Worm (Caenorhabditis elegans): ENCODE data around the gene H05C05.4.

H05C05.4 gene

DNA sequence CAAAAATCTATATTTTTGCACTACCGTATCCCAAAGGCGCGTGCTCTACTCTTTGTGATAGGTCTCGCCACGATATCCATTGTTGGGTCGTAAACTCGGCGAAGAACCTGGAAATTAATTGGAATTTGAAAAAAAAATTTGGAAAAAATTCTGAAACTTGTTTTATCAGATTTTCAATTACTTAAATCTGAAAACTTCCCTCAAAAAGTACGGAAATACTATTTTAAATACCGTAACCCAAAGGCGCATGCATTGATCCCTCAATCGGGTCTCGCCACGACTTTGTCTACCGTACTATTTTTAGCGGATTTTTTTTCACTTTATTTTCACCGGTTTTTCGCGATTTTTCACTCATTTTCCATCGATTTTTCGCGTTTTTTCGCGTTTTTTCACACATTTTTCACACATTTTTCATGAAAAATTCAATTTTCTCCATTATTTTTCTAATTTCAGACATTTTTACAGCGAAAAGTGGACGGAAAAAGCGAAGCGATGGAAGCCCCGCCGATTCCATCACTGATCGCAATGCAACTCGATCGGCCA is 696 bp upstream of the H05C05.4 start, which contains the start of gene H05C05.1:
TSS of gene H05C05.1 (plus strand) at position 493 of the 543 bp plus-strand sequence.
- TF ChIP-seq ceh-82 (tag; optimal IDR thresholded peaks at IDR 0.05) (no peak), nhr-6 (tag; optimal IDR thresholded peaks at IDR 0.05) (no peak), nhr-12 (tag; optimal IDR thresholded peaks at IDR 0.05) (no peak), mbf-1 (tag; optimal IDR thresholded peaks at IDR 0.05) (no peak), unc-55 (GFP tag; optimal IDR thresholded peaks at IDR 0.05) (no peak)

DNA sequence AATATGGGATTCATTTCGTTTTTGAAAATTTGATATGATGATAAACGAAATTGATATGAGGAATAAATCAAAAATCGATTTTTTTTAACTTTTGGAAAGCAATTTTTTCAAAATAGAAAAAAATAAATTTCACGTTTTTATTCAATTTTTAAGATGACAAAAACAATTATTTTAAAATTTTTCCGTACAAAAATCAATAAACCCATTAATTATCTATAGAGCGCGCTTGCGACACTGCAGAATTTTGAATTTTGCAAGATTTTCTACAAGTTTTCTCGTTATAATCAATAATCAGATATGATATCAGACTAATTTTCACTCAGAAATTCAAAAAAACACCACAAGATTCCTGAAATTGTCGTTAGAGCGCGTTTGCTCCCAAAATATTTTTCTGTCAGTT is 2.0 kb downstream of the H05C05.4 start, which contains the start of gene R10F2.6:
TSS of gene R10F2.6 (minus strand) at position 101 of the 400 bp plus-strand sequence.
- TF ChIP-seq F13H6.1 (tag; optimal IDR thresholded peaks at IDR 0.05): no peak
- no peak for TF ChIP-seq ztf-1 (GFP tag; conservative IDR thresholded peaks at IDR 0.05)
- no peak for TF ChIP-seq lin-39 (tag; optimal IDR thresholded peaks at IDR 0.05)
- TF ChIP-seq unc-55 (GFP tag; optimal IDR thresholded peaks at IDR 0.05): no peak
- TF ChIP-seq snpc-4 (tag; optimal IDR thresholded peaks at IDR 0.05): no peak
- no peak for TF ChIP-seq ama-1 (optimal IDR thresholded peaks at IDR 0.05)
- TF ChIP-seq ztf-4 (tag; optimal IDR thresholded peaks at IDR 0.05): no peak
- TF ChIP-seq sma-3 (GFP tag; optimal IDR thresholded peaks at IDR 0.05): no peak
- TF ChIP-seq egl-27 (tag; optimal IDR thresholded peaks at IDR 0.05): no peak
- no peak for TF ChIP-seq nhr-237 (tag; optimal IDR thresholded peaks at IDR 0.05)
- no peak for TF ChIP-seq zag-1 (tag; optimal IDR thresholded peaks at IDR 0.05)
- no peak for TF ChIP-seq aly-2 (tag; optimal IDR thresholded peaks at IDR 0.05)
- no peak for TF ChIP-seq unc-39 (tag; optimal IDR thresholded peaks at IDR 0.05)
- TF ChIP-seq nhr-11 (tag; optimal IDR thresholded peaks at IDR 0.05): no peak
- TF ChIP-seq elt-1 (tag; optimal IDR thresholded peaks at IDR 0.05): no peak
- no peak for TF ChIP-seq alr-1 (tag; optimal IDR thresholded peaks at IDR 0.05)
- no peak for TF ChIP-seq lin-13 (GFP tag; optimal IDR thresholded peaks at IDR 0.05)
- no peak for TF ChIP-seq lsy-2 (tag; optimal IDR thresholded peaks at IDR 0.05)

DNA sequence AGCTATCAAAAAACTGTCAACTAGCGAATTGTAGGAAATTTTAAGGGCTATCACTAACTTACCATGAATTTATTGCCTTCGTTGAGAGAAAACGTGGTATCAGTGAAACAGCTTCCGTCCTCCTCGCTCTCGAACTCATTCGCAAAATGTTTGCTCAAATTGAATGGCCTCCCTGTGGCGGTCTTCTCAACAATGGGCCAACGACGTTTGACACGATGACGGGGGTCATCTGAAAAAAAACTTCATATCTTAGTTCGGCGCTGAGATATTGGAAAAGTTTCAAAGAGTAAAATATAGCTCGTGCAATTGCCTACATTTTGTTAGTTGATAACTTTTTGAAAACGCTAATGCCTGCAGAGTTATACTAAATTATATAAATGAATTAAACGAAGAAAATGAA is 4.4 kb downstream of the H05C05.4 start:
- TF ChIP-seq lin-13 (GFP tag; optimal IDR thresholded peaks at IDR 0.05): no peak
- TF ChIP-seq dmd-4 (tag; optimal IDR thresholded peaks at IDR 0.05): no peak
- TF ChIP-seq ztf-11 (tag; optimal IDR thresholded peaks at IDR 0.05): no peak
- no peak for TF ChIP-seq snpc-4 (tag; optimal IDR thresholded peaks at IDR 0.05)
- no peak for TF ChIP-seq blmp-1 (tag; optimal IDR thresholded peaks at IDR 0.05; ENCODE audit: insufficient read depth)
- TF ChIP-seq ztf-1 (GFP tag; conservative IDR thresholded peaks at IDR 0.05): no peak
- TF ChIP-seq elt-1 (tag; optimal IDR thresholded peaks at IDR 0.05): no peak
- TF ChIP-seq skn-1 (tag; optimal IDR thresholded peaks at IDR 0.05): no peak
- TF ChIP-seq nhr-10 (tag; optimal IDR thresholded peaks at IDR 0.05): no peak

DNA sequence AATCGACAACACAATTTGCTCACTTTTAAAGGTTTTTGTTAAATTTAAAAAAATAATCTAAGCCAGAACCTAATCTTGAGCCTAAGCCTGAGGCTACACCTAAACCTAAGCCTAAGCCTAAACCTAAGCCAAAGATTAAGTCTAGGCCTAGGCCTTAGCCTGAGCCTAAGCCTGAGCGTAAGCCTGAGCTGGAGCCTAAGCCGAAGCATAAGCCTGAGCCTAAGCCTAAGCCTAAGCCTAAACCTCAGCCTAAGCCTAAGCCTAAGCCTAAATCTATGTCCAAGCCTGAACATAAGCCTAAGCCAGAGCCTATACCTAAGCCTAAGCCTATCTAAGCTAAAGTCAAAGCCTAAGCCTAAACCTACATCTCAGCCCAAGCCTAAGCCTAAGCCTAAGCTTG is 8.2 kb downstream of the H05C05.4 start:
- TF ChIP-seq lsy-2 (tag; optimal IDR thresholded peaks at IDR 0.05) (no peak), elt-1 (tag; optimal IDR thresholded peaks at IDR 0.05) (no peak), ZK546.5 (tag; optimal IDR thresholded peaks at IDR 0.05) (no peak), unc-39 (tag; optimal IDR thresholded peaks at IDR 0.05) (no peak), unc-62 (GFP tag; optimal IDR thresholded peaks at IDR 0.05) (no peak), nhr-129 (tag; optimal IDR thresholded peaks at IDR 0.05) (no peak), ztf-1 (GFP tag; conservative IDR thresholded peaks at IDR 0.05) (no peak), nhr-12 (tag; optimal IDR thresholded peaks at IDR 0.05) (no peak)

DNA sequence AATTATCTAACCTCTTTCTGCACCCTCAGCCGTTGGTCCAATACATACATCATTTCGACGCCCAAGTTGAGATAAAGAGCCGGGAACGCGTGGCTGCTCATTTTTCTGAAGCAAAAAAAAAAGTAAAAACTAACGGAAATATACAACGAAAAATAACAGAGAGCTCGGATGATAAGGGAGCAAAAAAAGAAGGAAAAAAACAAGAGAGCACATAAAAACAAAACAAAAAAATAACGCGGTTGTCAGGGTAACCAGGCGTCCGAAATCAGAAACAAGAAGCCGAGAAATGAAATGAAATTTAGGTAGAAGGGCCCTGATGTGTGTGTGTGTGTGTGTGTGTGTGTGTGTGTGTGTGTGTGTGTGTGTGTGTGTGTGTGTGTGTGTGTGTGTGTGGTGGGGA is 21.3 kb downstream of the H05C05.4 start, which contains the start of gene R10F2.5:
TSS of gene R10F2.5 (minus strand) at position 101 of the 400 bp plus-strand sequence.
- no peak for TF ChIP-seq lsy-2 (tag; optimal IDR thresholded peaks at IDR 0.05)
- TF ChIP-seq aly-2 (tag; optimal IDR thresholded peaks at IDR 0.05): no peak
- TF ChIP-seq zag-1 (tag; optimal IDR thresholded peaks at IDR 0.05): no peak

DNA sequence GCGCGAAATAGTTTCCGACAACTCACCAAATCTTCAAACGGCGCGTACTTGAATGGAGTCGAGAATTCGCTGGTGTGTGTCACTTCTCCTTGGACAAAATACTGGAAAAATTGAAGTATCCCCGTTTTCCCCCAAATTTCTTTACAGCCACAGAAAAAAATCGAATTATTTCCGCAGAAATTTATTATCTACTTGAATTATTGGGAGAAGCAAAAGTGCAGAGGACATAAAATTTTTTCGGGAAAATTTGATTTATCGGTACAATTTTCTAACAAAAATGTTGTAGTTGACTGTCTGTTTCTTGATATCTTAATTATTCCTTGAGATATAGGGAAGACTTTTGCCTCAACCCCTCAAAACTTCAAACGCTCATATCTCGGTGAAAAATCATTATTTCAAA is 23.0 kb downstream of the H05C05.4 start, which contains the start of gene R10F2.4:
TSS of gene R10F2.4 (minus strand) at position 101 of the 400 bp plus-strand sequence.
- TF ChIP-seq sem-4 (tag; optimal IDR thresholded peaks at IDR 0.05) (no peak), zag-1 (tag; optimal IDR thresholded peaks at IDR 0.05) (no peak), nhr-25 (tag; optimal IDR thresholded peaks at IDR 0.05) (no peak), unc-62 (GFP tag; optimal IDR thresholded peaks at IDR 0.05) (no peak), nhr-12 (tag; optimal IDR thresholded peaks at IDR 0.05) (no peak)

Data from whole organism, L2 larva.